Worm (Caenorhabditis elegans) whole organism, dauer: Measurements from ENCODE around the gene ceh-32.

Experiments used
- unc-62 ChIP-seq: sonication (generic microtip); optimal IDR thresholded peaks from 2 replicates; lab custom pipeline; 2017; ENCODE audit warnings: missing biosample characterization, missing genetic modification reagents, missing genetic modification characterization

The ceh-32 gene

ce11 chrV:11705399-11705798 is at the start of gene ceh-32:
Gene ceh-32, minus strand, starts transcription at chrV:11705400.
- no peak for TF ChIP-seq unc-62 (GFP tag; lab: Kevin White, UChicago)

ce11 chrV:11751480-11751879 is 46.3 kb upstream of the ceh-32 start:
- no peak for TF ChIP-seq unc-62 (GFP tag; lab: Kevin White, UChicago)

ce11 chrV:11741078-11741477 is 35.9 kb upstream of the ceh-32 start:
- TF ChIP-seq unc-62 (GFP tag; lab: Kevin White, UChicago): no peak

DNA sequence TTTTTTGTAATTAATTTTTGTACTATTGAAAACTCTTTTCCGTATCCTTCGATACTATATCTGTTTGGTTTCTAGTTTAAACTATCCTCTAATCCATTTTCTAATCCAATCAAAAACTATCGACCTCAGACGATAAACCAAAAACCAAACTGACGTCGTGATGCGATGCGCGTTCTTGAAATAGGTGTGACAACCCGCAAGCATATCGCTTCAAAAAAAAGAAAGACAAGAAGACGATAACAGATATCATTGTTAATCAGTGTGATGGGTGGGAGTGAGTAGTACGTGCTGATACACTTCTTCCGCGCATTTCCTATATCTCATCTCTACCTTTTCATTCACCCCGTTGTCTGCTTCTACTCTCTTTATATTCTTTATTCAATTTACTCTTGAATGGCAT is 34.6 kb upstream of the ceh-32 start, which contains the start of gene T04F3.1:
Gene T04F3.1 (plus strand): TSS at position 246 of the 400 bp plus-strand sequence.
- no peak for TF ChIP-seq unc-62 (GFP tag; lab: Kevin White, UChicago)

ce11 chrV:11737333-11737732 is 32.1 kb upstream of the ceh-32 start:
- no peak for TF ChIP-seq unc-62 (GFP tag; lab: Kevin White, UChicago)

DNA sequence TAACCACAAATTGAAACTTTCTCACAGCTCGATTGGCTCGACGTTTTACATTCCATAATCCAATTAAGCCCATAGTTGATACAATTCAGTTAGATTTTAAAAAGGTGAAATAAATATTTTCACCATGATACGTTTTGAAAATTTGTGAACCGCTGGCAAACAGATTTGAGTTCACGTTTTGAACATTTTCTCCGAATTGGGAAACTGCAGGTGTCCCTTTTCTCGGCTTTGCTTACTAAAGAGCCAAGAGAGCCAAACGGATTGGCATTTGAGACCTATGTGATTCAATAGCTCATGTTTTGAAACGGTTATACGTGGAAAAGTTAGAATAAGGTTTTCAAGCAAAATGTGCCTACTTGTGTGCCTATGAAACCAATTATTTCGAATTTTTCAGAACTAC is 31.7 kb upstream of the ceh-32 start, which contains the start of gene spe-42:
Gene spe-42 (minus strand): TSS at position 101 of the 400 bp plus-strand sequence.
- TF ChIP-seq unc-62 (GFP tag; lab: Kevin White, UChicago): no peak

ce11 chrV:11733460-11733859 is 28.3 kb upstream of the ceh-32 start, which contains the start of gene npp-22:
Gene npp-22, minus strand, starts transcription at chrV:11733472.
- TF ChIP-seq unc-62 (GFP tag; lab: Kevin White, UChicago): no peak

DNA sequence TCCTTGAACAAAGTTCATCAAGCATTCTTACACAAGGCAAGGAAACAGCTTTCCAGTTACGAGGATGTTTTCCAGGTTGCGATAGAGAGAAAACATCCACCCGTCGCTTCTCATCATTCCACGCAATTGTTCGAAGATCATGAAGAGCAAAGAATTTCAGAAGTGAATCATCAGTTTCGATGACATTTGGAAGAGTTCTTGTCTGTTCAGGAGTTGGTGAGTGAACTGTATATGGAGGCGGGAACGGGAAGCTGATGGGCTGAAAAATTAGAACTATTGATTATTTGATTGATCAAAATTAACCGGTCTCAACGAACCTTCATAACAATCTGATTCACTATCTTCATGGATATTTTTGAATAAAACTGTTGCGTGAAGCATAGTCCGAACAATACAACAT is 26.8 kb upstream of the ceh-32 start:
- no peak for TF ChIP-seq unc-62 (GFP tag; lab: Kevin White, UChicago)

ce11 chrV:11730060-11730459 is 24.9 kb upstream of the ceh-32 start, which contains the start of gene rhr-2:
Gene rhr-2, minus strand, starts transcription at chrV:11730160.
- TF ChIP-seq unc-62 (GFP tag; lab: Kevin White, UChicago): no peak

- TF ChIP-seq unc-62 (GFP tag; lab: Kevin White, UChicago): no peak
These were observed 20.8 kb upstream of the ceh-32 start, which contains the start of gene daf-11 for ce11 chrV:11725971-11726370. Gene daf-11, minus strand, starts transcription at chrV:11726071.

DNA sequence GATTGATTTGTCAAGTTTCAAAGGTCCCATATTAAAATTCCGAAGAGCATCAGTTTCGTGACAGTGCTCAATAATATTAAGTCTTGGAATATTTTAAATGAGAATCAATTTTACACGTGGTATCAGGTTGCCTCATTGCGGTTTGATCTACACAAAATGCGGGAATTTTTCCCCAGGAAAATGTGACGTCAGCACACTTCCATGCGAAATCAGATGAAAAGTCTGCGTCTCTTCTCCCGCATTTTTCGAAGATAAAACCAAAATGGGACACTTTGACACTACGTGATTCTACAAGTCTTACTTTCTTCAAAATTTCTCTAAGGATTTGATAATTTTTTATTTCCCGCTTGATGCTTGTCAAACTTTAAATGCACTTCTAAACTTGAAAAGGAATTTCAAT is 17.7 kb upstream of the ceh-32 start:
- no peak for TF ChIP-seq unc-62 (GFP tag; lab: Kevin White, UChicago)

DNA sequence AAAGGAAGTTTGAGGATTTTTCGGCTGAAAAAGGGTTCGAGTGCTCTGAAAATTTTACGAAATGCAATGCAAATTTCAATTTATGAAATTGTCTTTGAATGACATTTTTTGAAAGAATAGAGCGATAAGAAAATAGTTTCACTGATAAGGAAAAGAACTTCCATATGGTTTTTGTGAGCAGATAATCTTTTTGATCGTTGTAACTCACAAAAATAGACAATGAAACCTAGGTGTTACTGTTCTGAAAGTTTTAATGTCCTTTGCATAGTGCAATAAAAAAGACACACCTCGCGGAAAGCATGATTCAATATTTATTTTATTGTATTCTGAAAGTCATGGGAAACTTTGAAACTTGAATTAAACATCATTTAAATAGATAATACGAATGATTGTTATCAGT is 11.7 kb upstream of the ceh-32 start:
- TF ChIP-seq unc-62 (GFP tag; lab: Kevin White, UChicago): no peak

DNA sequence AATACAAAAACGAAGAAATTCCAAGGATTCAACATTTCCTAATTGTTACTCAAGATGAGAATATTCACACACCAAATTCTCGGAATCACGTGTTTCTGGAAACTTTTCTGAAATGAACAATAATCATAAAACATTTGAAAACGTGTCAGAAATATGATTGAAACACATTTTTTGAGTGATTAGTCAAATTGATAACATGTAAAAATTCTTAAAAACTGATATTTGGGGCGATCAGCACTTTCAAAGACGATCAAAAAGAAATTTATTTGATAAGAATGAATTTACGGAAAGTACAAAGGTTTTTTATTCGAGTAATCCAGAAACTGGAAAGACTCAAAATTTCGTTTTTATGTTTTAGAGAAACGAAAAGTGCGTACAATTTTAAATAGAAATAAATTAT is 10.6 kb upstream of the ceh-32 start, which contains the start of gene tre-3:
Gene tre-3 (minus strand): TSS at position 107 of the 400 bp plus-strand sequence.
- TF ChIP-seq unc-62 (GFP tag; lab: Kevin White, UChicago): no peak

DNA sequence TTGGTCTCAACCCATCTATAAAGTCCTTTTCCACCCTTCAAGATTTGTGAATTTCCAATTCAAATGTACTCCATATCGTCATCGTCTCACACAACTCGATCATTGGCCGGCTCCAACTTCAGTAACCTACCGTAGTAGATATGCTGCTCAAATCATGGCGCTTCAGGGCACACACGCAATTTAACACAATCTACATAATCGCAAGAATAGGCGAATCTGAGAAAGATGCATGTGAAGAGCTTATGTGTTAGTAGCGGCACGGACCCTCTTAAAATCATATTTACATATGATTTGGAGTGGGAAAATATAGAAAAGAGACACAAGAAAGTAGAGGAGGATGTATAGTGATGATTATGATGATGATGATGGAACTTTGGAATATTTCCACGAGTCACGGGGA is 6.6 kb upstream of the ceh-32 start:
- no peak for TF ChIP-seq unc-62 (GFP tag; lab: Kevin White, UChicago)

- no peak for TF ChIP-seq unc-62 (GFP tag; lab: Kevin White, UChicago)
These were observed 1.2 kb upstream of the ceh-32 start for ce11 chrV:11706353-11706752.

- TF ChIP-seq unc-62 (GFP tag; lab: Kevin White, UChicago): no peak
These were observed 542 bp downstream of the ceh-32 start for ce11 chrV:11704658-11705057.

DNA sequence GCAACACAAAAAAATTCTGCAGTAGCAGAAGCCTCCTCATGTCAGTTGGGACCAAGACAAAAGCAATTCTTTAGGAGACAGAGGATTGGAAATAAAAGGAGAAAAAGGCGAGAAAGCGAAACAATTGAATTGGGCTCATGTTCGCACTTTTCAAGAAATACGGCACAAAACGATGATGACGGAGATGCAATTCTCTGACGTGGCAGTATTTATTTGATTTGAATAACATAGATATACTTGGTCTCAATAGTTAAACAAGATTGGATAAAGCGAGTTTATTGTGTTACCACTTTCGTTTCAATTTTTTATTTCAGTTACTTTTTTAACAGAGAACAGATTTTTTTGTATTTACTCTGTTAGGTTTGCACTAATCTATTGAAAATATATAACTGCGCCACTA is 7.7 kb downstream of the ceh-32 start:
- TF ChIP-seq unc-62 (GFP tag; lab: Kevin White, UChicago): no peak

DNA sequence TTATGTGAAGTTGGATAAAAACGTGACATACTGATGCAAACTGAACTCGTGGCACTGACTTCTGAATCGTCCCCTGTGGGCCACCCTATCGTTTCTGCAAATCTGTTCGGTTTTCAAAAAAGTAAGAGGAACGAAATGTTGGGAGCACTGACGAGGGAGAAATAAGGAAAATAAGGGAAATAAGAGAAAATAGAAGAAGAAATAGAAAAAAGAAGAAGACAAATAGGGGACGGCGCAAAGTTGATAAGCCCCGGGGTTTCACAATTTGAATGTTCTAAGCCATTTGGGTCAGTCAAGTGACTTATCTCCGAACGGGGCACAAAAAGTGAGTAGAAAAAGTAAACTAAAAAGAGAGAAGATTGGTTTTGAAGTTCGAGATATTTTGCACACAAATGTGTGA is 9.6 kb downstream of the ceh-32 start, which contains the start of gene W05E10.5:
Gene W05E10.5 (minus strand): TSS at position 101 of the 400 bp plus-strand sequence.
- TF ChIP-seq unc-62 (GFP tag; lab: Kevin White, UChicago): no peak
